Fruit fly (Drosophila melanogaster): ENCODE data around the gene CG14689.

CG14689 gene

dm6 chr3R:10677245-10677902 lies 33.7 kb downstream of the CG14689 start, which contains the start of gene CG6465 (continued):
- TF ChIP-seq Asciz (GFP tag; optimal IDR thresholded peaks at IDR 0.05) = peak; percentile 12
- TF ChIP-seq so (GFP tag; IDR thresholded peaks at IDR 0.05) = no peak
- TF ChIP-seq B-H1 (GFP tag; IDR thresholded peaks at IDR 0.05) = no peak
- no peak for TF ChIP-seq D19B (GFP tag; optimal IDR thresholded peaks at IDR 0.05)
- TF ChIP-seq Gug (GFP tag; IDR thresholded peaks at IDR 0.05) = no peak
- TF ChIP-seq CG15514 (GFP tag; optimal IDR thresholded peaks at IDR 0.05) = no peak
- no peak for TF ChIP-seq CG10959 (GFP tag; IDR thresholded peaks at IDR 0.05)
- TF ChIP-seq Ets97D (GFP tag; optimal IDR thresholded peaks at IDR 0.05) = peak; percentile 9
- no peak for TF ChIP-seq CG9932 (GFP tag; IDR thresholded peaks at IDR 0.05)
- TF ChIP-seq CG18619 (GFP tag; optimal IDR thresholded peaks at IDR 0.05) = no peak
- TF ChIP-seq HLH4C (GFP tag; IDR thresholded peaks at IDR 0.05; ENCODE audit: partially characterized antibody) = no peak; the same call in 2 of the 3 replicates
- TF ChIP-seq CG10431 (GFP tag; optimal IDR thresholded peaks at IDR 0.05) = no peak
- peak; percentile 18 for TF ChIP-seq CoRest (tag; optimal IDR thresholded peaks at IDR 0.05)
- TF ChIP-seq CG14965 (GFP tag; optimal IDR thresholded peaks at IDR 0.05; ENCODE audit: borderline replicate concordance) = no peak
- TF ChIP-seq CG13296 (GFP tag; optimal IDR thresholded peaks at IDR 0.05) = peak; percentile 9
- TF ChIP-seq zfh1 (GFP tag; IDR thresholded peaks at IDR 0.05) = no peak
- peak; percentile 23 for TF ChIP-seq CG17829 (tag; optimal IDR thresholded peaks at IDR 0.05)
- no peak for TF ChIP-seq CG10462 (GFP tag; optimal IDR thresholded peaks at IDR 0.05)
- peak in 1 of 2 experiments; percentile 51 for TF ChIP-seq Hr78 (GFP tag; optimal IDR thresholded peaks at IDR 0.05)
- no peak for TF ChIP-seq CG9797 (GFP tag; optimal IDR thresholded peaks at IDR 0.05)
- TF ChIP-seq CG3407 (GFP tag; optimal IDR thresholded peaks at IDR 0.05) = no peak
- TF ChIP-seq pan (optimal IDR thresholded peaks at IDR 0.05) = no peak
- TF ChIP-seq pan (GFP tag; optimal IDR thresholded peaks at IDR 0.05 in 1 of 2, IDR thresholded peaks at IDR 0.05 in 1 of 2) = peak in 1 of 2 experiments; percentile 18
- TF ChIP-seq oc (tag; optimal IDR thresholded peaks at IDR 0.05) = no peak
- TF ChIP-seq CG17802 (tag; optimal IDR thresholded peaks at IDR 0.05) = no peak
- peak; percentile 52 for TF ChIP-seq CG10543 (GFP tag; optimal IDR thresholded peaks at IDR 0.05)
- no peak for TF ChIP-seq da (GFP tag; optimal IDR thresholded peaks at IDR 0.05)
- no peak for TF ChIP-seq Awh (GFP tag; IDR thresholded peaks at IDR 0.05)
- TF ChIP-seq CG2202 (tag; optimal IDR thresholded peaks at IDR 0.05) = no peak
- no peak for TF ChIP-seq CG6654 (GFP tag; optimal IDR thresholded peaks at IDR 0.05)
- no peak for TF ChIP-seq cad (GFP tag; optimal IDR thresholded peaks at IDR 0.05)
- peak; percentile 45 for TF ChIP-seq Nf-YC (tag; optimal IDR thresholded peaks at IDR 0.05)
- peak; percentile 21 for TF ChIP-seq CG2712 (tag; optimal IDR thresholded peaks at IDR 0.05)
- no peak for TF ChIP-seq Neu2 (GFP tag; optimal IDR thresholded peaks at IDR 0.05; ENCODE audit: borderline replicate concordance)
- no peak for TF ChIP-seq CG9609 (GFP tag; optimal IDR thresholded peaks at IDR 0.05)
- no peak for TF ChIP-seq CG10321 (GFP tag; IDR thresholded peaks at IDR 0.05)
- TF ChIP-seq Mad (GFP tag; optimal IDR thresholded peaks at IDR 0.05) = no peak
- no peak for TF ChIP-seq CG6791 (GFP tag; IDR thresholded peaks at IDR 0.05; ENCODE audit: partially characterized antibody)
- peak; percentile 85 for TF ChIP-seq CTCF (GFP tag; optimal IDR thresholded peaks at IDR 0.05)
- TF ChIP-seq bab2 (GFP tag; optimal IDR thresholded peaks at IDR 0.05) = peak; percentile 5
- no peak for TF ChIP-seq ems (GFP tag; optimal IDR thresholded peaks at IDR 0.05)
- no peak for TF ChIP-seq Hr39 (optimal IDR thresholded peaks at IDR 0.05)
- no peak for TF ChIP-seq lola (GFP tag; optimal IDR thresholded peaks at IDR 0.05)
- no peak for TF ChIP-seq BtbVII (GFP tag; optimal IDR thresholded peaks at IDR 0.05)
- no peak for TF ChIP-seq sc (optimal IDR thresholded peaks at IDR 0.05)
- TF ChIP-seq sc (GFP tag; optimal IDR thresholded peaks at IDR 0.05) = no peak
- no peak for TF ChIP-seq CG9437 (GFP tag; optimal IDR thresholded peaks at IDR 0.05)
- TF ChIP-seq CG7357 (GFP tag; IDR thresholded peaks at IDR 0.05) = 0 out of 3 replicates have a peak, but pooled peaks have one; percentile 29
- TF ChIP-seq ATbp (GFP tag; optimal IDR thresholded peaks at IDR 0.05) = no peak
- no peak for TF ChIP-seq slou (GFP tag; optimal IDR thresholded peaks at IDR 0.05)
- no peak for TF ChIP-seq zen2 (GFP tag; IDR thresholded peaks at IDR 0.05; ENCODE audit: partially characterized antibody)

Measured in whole organism, embryonic.